Fruit fly (Drosophila melanogaster) whole organism, adult: ENCODE data around the gene Hpd.

Source experiments
- CG11617 ChIP-seq: fragments of 200-800 bp; sonication (Bioruptor generic); optimal IDR thresholded peaks from 2 replicates; lab custom pipeline; 2017; ENCODE audit warnings: mild to moderate bottlenecking, missing biosample characterization, missing genetic modification reagents, missing genetic modification characterization
- CG12768 ChIP-seq: fragments of 200-800 bp; sonication (Bioruptor generic); optimal IDR thresholded peaks from 2 replicates; lab custom pipeline; 2017; ENCODE audit warnings: missing biosample characterization, missing genetic modification characterization, mild to moderate bottlenecking, moderate library complexity, missing genetic modification reagents
- CG14711 ChIP-seq: fragments of 200-800 bp; sonication (Bioruptor generic); optimal IDR thresholded peaks from 2 replicates; lab custom pipeline; 2018; ENCODE audit warnings: missing biosample characterization, mild to moderate bottlenecking, missing genetic modification characterization, moderate library complexity
- CG1620 ChIP-seq: fragments of 200-800 bp; sonication (Bioruptor generic); optimal IDR thresholded peaks from 2 replicates; lab custom pipeline; 2016; ENCODE audit warnings: missing biosample characterization, missing genetic modification characterization
- CG33017 ChIP-seq: fragments of 200-800 bp; sonication (Bioruptor generic); optimal IDR thresholded peaks from 2 replicates; lab custom pipeline; 2018; ENCODE audit warnings: missing biosample characterization, mild to moderate bottlenecking, missing genetic modification characterization, moderate library complexity
- CG5204 ChIP-seq: fragments of 200-800 bp; sonication (Bioruptor generic); optimal IDR thresholded peaks from 2 replicates; lab custom pipeline; 2016; ENCODE audit warnings: missing biosample characterization, missing genetic modification characterization
- CG7045 ChIP-seq: fragments of 200-800 bp; sonication (Bioruptor generic); optimal IDR thresholded peaks from 2 replicates; lab custom pipeline; 2017; ENCODE audit warnings: missing biosample characterization, mild to moderate bottlenecking, missing genetic modification characterization
- CG7101 ChIP-seq: fragments of 200-800 bp; sonication (Bioruptor generic); optimal IDR thresholded peaks from 2 replicates; lab custom pipeline; 2018; ENCODE audit warnings: missing biosample characterization, mild to moderate bottlenecking, missing genetic modification characterization, moderate library complexity
- Clk ChIP-seq: fragments of 200-800 bp; sonication (Bioruptor generic); optimal IDR thresholded peaks from 2 replicates; lab custom pipeline; 2017; ENCODE audit warnings: missing biosample characterization, missing genetic modification characterization
- Crg-1 ChIP-seq: fragments of 200-800 bp; sonication (Bioruptor generic); optimal IDR thresholded peaks from 2 replicates; lab custom pipeline; 2016; ENCODE audit warnings: missing biosample characterization, missing genetic modification characterization
- Hr96 ChIP-seq: fragments of 200-800 bp; sonication (Bioruptor generic); optimal IDR thresholded peaks from 2 replicates; lab custom pipeline; 2016; ENCODE audit warnings: missing biosample characterization, missing genetic modification characterization
- Mnt ChIP-seq: fragments of 200-800 bp; sonication (Bioruptor generic); optimal IDR thresholded peaks from 2 replicates; lab custom pipeline; 2016; ENCODE audit warnings: missing biosample characterization, mild to moderate bottlenecking, missing genetic modification characterization
- bab1 ChIP-seq: fragments of 200-800 bp; sonication (Bioruptor generic); optimal IDR thresholded peaks from 3 replicates; lab custom pipeline; 2019; ENCODE audit warnings: missing biosample characterization, mild to moderate bottlenecking, missing genetic modification characterization, moderate library complexity
- cic ChIP-seq: fragments of 200-800 bp; sonication (Bioruptor generic); optimal IDR thresholded peaks from 2 replicates; lab custom pipeline; 2017; ENCODE audit warnings: missing biosample characterization, mild to moderate bottlenecking, missing genetic modification characterization, moderate library complexity
- cnc ChIP-seq, 2 experiments: fragments of >200 bp; optimal IDR thresholded peaks; 2 replicates each; lab custom pipeline; 2017
- kay ChIP-seq: fragments of 200-800 bp; sonication (Bioruptor generic); peaks from one replicate; lab custom pipeline; 2016; ENCODE audit warnings: missing biosample characterization, missing genetic modification characterization, borderline replicate concordance
- ovo ChIP-seq: fragments of 200-800 bp; sonication (Bioruptor generic); optimal IDR thresholded peaks from 2 replicates; lab custom pipeline; 2016; ENCODE audit warnings: missing biosample characterization, missing genetic modification characterization
- pad ChIP-seq: fragments of 200-800 bp; sonication (Bioruptor generic); optimal IDR thresholded peaks from 3 replicates; lab custom pipeline; 2017; ENCODE audit warnings: missing biosample characterization, missing genetic modification characterization, mild to moderate bottlenecking, moderate library complexity, missing genetic modification reagents
- tj ChIP-seq: fragments of 200-800 bp; sonication (Bioruptor generic); optimal IDR thresholded peaks from 3 replicates; lab custom pipeline; 2017; ENCODE audit warnings: missing biosample characterization, mild to moderate bottlenecking, missing genetic modification characterization, moderate library complexity
- toe ChIP-seq: fragments of 200-800 bp; sonication (Bioruptor generic); optimal IDR thresholded peaks from 2 replicates; lab custom pipeline; 2016; ENCODE audit warnings: missing biosample characterization, missing genetic modification characterization

Hpd gene

dm6 chr3L:20439772-20440171 lies at the start of gene Hpd:
TSS of gene Hpd (minus strand) at chr3L:20439872.
- no peak for TF ChIP-seq cic (GFP tag; lab: Kevin White, UChicago)
- no peak for TF ChIP-seq CG5204 (GFP tag; lab: Kevin White, UChicago)
- no peak for TF ChIP-seq pad (GFP tag; lab: Kevin White, UChicago)
- no peak for TF ChIP-seq CG33017 (tag; lab: Kevin White, UChicago)
- no peak for TF ChIP-seq ovo (GFP tag; lab: Kevin White, UChicago)
- no peak for TF ChIP-seq CG12768
- no peak for TF ChIP-seq Mnt (GFP tag; lab: Kevin White, UChicago)
- TF ChIP-seq Crg-1: no peak
- no peak for TF ChIP-seq toe (GFP tag; lab: Kevin White, UChicago)
- TF ChIP-seq CG14711 (tag; lab: Kevin White, UChicago): no peak

dm6 chr3L:20487649-20488048 lies 48.0 kb upstream of the Hpd start:
- TF ChIP-seq CG14711 (tag; lab: Kevin White, UChicago) (no peak), CG12768 (no peak), Clk (GFP tag; lab: Kevin White, UChicago) (no peak), tj (no peak), CG7045 (GFP tag; lab: Kevin White, UChicago) (no peak), kay (GFP tag; lab: Kevin White, UChicago) (no peak), CG5204 (GFP tag; lab: Kevin White, UChicago) (no peak), ovo (GFP tag; lab: Kevin White, UChicago) (no peak)

- TF ChIP-seq CG33017 (tag; lab: Kevin White, UChicago): peak; percentile 90
- TF ChIP-seq pad (GFP tag; lab: Kevin White, UChicago): peak; percentile 68
- peak; percentile 93 for TF ChIP-seq CG1620
- peak; percentile 90 for TF ChIP-seq Crg-1
- TF ChIP-seq bab1 (GFP tag; lab: Kevin White, UChicago): peak; percentile 90
- TF ChIP-seq ovo (GFP tag; lab: Kevin White, UChicago): peak; percentile 68
- peak; percentile 91 for TF ChIP-seq toe (GFP tag; lab: Kevin White, UChicago)
- peak; percentile 91 for TF ChIP-seq CG7045 (GFP tag; lab: Kevin White, UChicago)
- peak; percentile 91 for TF ChIP-seq CG11617 (GFP tag; lab: Kevin White, UChicago)
- no peak for TF ChIP-seq cnc (optimal IDR thresholded peaks at IDR 0.05; lab: Kevin White, UChicago)
- peak; percentile 91 for TF ChIP-seq CG12768
- TF ChIP-seq CG14711 (tag; lab: Kevin White, UChicago): peak; percentile 86
- TF ChIP-seq CG5204 (GFP tag; lab: Kevin White, UChicago): peak; percentile 78
- peak; percentile 90 for TF ChIP-seq CG7101
- TF ChIP-seq Hr96: peak; percentile 61
- TF ChIP-seq Clk (GFP tag; lab: Kevin White, UChicago): peak; percentile 79
- TF ChIP-seq cic (GFP tag; lab: Kevin White, UChicago): peak; percentile 80
- peak; percentile 68 for TF ChIP-seq Mnt (GFP tag; lab: Kevin White, UChicago)
- TF ChIP-seq kay (GFP tag; lab: Kevin White, UChicago): peak; percentile 85
- TF ChIP-seq tj: peak; percentile 71
Observed at dm6 chr3L:20474789-20475208, 35.1 kb upstream of the Hpd start.

dm6 chr3L:20474197-20474788 lies 34.6 kb upstream of the Hpd start, which contains the start of gene isoQC:
TSS of gene isoQC (plus strand) at chr3L:20474466.
- peak; percentile 60 for TF ChIP-seq Mnt (GFP tag; lab: Kevin White, UChicago)
- no peak for TF ChIP-seq Clk (GFP tag; lab: Kevin White, UChicago)
- TF ChIP-seq cic (GFP tag; lab: Kevin White, UChicago): no peak
- no peak for TF ChIP-seq CG14711 (tag; lab: Kevin White, UChicago)
- TF ChIP-seq kay (GFP tag; lab: Kevin White, UChicago): peak; percentile 90
- no peak for TF ChIP-seq CG11617 (GFP tag; lab: Kevin White, UChicago)
- no peak for TF ChIP-seq pad (GFP tag; lab: Kevin White, UChicago)
- TF ChIP-seq toe (GFP tag; lab: Kevin White, UChicago): no peak
- TF ChIP-seq Crg-1: no peak
- no peak for TF ChIP-seq CG5204 (GFP tag; lab: Kevin White, UChicago)
- TF ChIP-seq Hr96: no peak
- TF ChIP-seq tj: no peak
- no peak for TF ChIP-seq CG12768
- TF ChIP-seq ovo (GFP tag; lab: Kevin White, UChicago): no peak

- no peak for TF ChIP-seq cic (GFP tag; lab: Kevin White, UChicago)
- no peak for TF ChIP-seq kay (GFP tag; lab: Kevin White, UChicago)
- peak; percentile 70 for TF ChIP-seq CG7045 (GFP tag; lab: Kevin White, UChicago)
- TF ChIP-seq CG14711 (tag; lab: Kevin White, UChicago): peak; percentile 60
- peak; percentile 74 for TF ChIP-seq CG7101
- TF ChIP-seq CG12768: peak; percentile 78
- peak; percentile 8 for TF ChIP-seq toe (GFP tag; lab: Kevin White, UChicago)
- TF ChIP-seq Mnt (GFP tag; lab: Kevin White, UChicago): peak; percentile 60
- TF ChIP-seq CG11617 (GFP tag; lab: Kevin White, UChicago): peak; percentile 40
- TF ChIP-seq ovo (GFP tag; lab: Kevin White, UChicago): no peak
- TF ChIP-seq tj: peak; percentile 82
- peak; percentile 74 for TF ChIP-seq CG33017 (tag; lab: Kevin White, UChicago)
- TF ChIP-seq bab1 (GFP tag; lab: Kevin White, UChicago): no peak
- TF ChIP-seq pad (GFP tag; lab: Kevin White, UChicago): peak; percentile 47
- no peak for TF ChIP-seq Clk (GFP tag; lab: Kevin White, UChicago)
- TF ChIP-seq Hr96: no peak
- no peak for TF ChIP-seq Crg-1
- peak; percentile 11 for TF ChIP-seq CG5204 (GFP tag; lab: Kevin White, UChicago)
- TF ChIP-seq CG1620: no peak
- no peak for TF ChIP-seq cnc (optimal IDR thresholded peaks at IDR 0.05; lab: Kevin White, UChicago)
Observed at dm6 chr3L:20473021-20473799, 33.5 kb upstream of the Hpd start, which contains the start of the genes CG32428 and CG5969. TSS of gene CG32428 (minus strand) at chr3L:20473723. TSS of gene CG5969 (plus strand) at chr3L:20473783.
